Worm (Caenorhabditis elegans) whole organism, L4/young adult: ENCODE measurements around the gene F26A1.4.

ENCODE experiments used
- W03F9.2 ChIP-seq: fragments of 150-350 bp; optimal IDR thresholded peaks from 2 replicates; lab custom pipeline; 2014; ENCODE audit warnings: missing biosample characterization, missing genetic modification characterization
- dao-5 ChIP-seq: sonication (generic microtip); optimal IDR thresholded peaks from 2 replicates; lab custom pipeline; 2016; ENCODE audit warnings: missing genotype, missing genetic modification characterization, moderate library complexity, missing compliant biosample characterization
- him-1 ChIP-seq: sonication (generic microtip); optimal IDR thresholded peaks from 2 replicates; lab custom pipeline; 2016; ENCODE audit warnings: missing genotype, missing genetic modification reagents, missing genetic modification characterization, missing compliant biosample characterization

ce11 chrIII:4866762-4867161 is 49.4 kb downstream of the F26A1.4 start, which contains the start of gene C35D10.17:
- TF ChIP-seq him-1 (tag; lab: Kevin White, UChicago) (no peak), dao-5 (tag; lab: Kevin White, UChicago) (no peak), W03F9.2 (tag; lab: Kevin White, UChicago) (no peak)
